Fruit fly (Drosophila melanogaster): ENCODE results near the gene CG16985.

The CG16985 gene

dm6 chr3L:2589911-2590763 is 9.0 kb upstream of the CG16985 start:
- TF ChIP-seq CG17806 (tag; optimal IDR thresholded peaks at IDR 0.05) (no peak), Snoo (tag; optimal IDR thresholded peaks at IDR 0.05) (no peak), Pif1B (GFP tag; optimal IDR thresholded peaks at IDR 0.05) (peak; percentile 26), fd96Ca (GFP tag; IDR thresholded peaks at IDR 0.05) (0 out of 3 replicates have a peak, but pooled peaks have one; percentile 8), CG14655 (GFP tag; optimal IDR thresholded peaks at IDR 0.05) (no peak), CG4496 (GFP tag; IDR thresholded peaks at IDR 0.05) (no peak), Pif1A (GFP tag; optimal IDR thresholded peaks at IDR 0.05) (peak; percentile 39), CG8159 (tag; optimal IDR thresholded peaks at IDR 0.05) (peak; percentile 59), Ets98B (GFP tag; IDR thresholded peaks at IDR 0.05) (no peak), CG32121 (GFP tag; IDR thresholded peaks at IDR 0.05) (0 out of 2 replicates have a peak, but pooled peaks have one; percentile 10), CG34367 (tag; optimal IDR thresholded peaks at IDR 0.05) (peak; percentile 1), CG12605 (GFP tag; IDR thresholded peaks at IDR 0.05) (peak; percentile 26), CG9948 (tag; optimal IDR thresholded peaks at IDR 0.05) (peak; percentile 36), CG15710 (tag; optimal IDR thresholded peaks at IDR 0.05) (peak; percentile 50), D1 (tag; optimal IDR thresholded peaks at IDR 0.05) (no peak), EcR (GFP tag; optimal IDR thresholded peaks at IDR 0.05) (no peak), rn (GFP tag; IDR thresholded peaks at IDR 0.05) (no peak), CG10348 (GFP tag; IDR thresholded peaks at IDR 0.05) (no peak), CG8301 (tag; optimal IDR thresholded peaks at IDR 0.05) (peak; percentile 23), CG13204 (GFP tag; optimal IDR thresholded peaks at IDR 0.05) (no peak), gl (tag; optimal IDR thresholded peaks at IDR 0.05) (no peak)

- no peak for TF ChIP-seq CG12605 (GFP tag; IDR thresholded peaks at IDR 0.05)
- TF ChIP-seq CG32121 (GFP tag; IDR thresholded peaks at IDR 0.05), result 0 out of 2 replicates have a peak, but pooled peaks have one; percentile 12
Measured at dm6 chr3L:2590764-2591309, 8.3 kb upstream of the CG16985 start.

dm6 chr3L:2595481-2595880 is 3.6 kb upstream of the CG16985 start, which contains the start of gene CG16984:
Gene CG16984 (plus strand): TSS chr3L:2595781.
- no peak for TF ChIP-seq Pif1A (GFP tag; optimal IDR thresholded peaks at IDR 0.05)

dm6 chr3L:2600144-2600543 is 1.0 kb downstream of the CG16985 start, which contains the start of gene CG16986:
Gene CG16986 (plus strand): TSS chr3L:2600331.
- no peak for TF ChIP-seq EcR (GFP tag; optimal IDR thresholded peaks at IDR 0.05)
- TF ChIP-seq Pif1A (GFP tag; optimal IDR thresholded peaks at IDR 0.05), result no peak
- no peak for TF ChIP-seq gl (tag; optimal IDR thresholded peaks at IDR 0.05)
- TF ChIP-seq CG13204 (GFP tag; optimal IDR thresholded peaks at IDR 0.05), result no peak
- TF ChIP-seq CG9948 (tag; optimal IDR thresholded peaks at IDR 0.05), result no peak
- TF ChIP-seq CG34367 (tag; optimal IDR thresholded peaks at IDR 0.05), result no peak
- no peak for TF ChIP-seq Snoo (tag; optimal IDR thresholded peaks at IDR 0.05)
- TF ChIP-seq CG17806 (tag; optimal IDR thresholded peaks at IDR 0.05), result no peak
- TF ChIP-seq CG8159 (tag; optimal IDR thresholded peaks at IDR 0.05), result no peak
- TF ChIP-seq rn (GFP tag; IDR thresholded peaks at IDR 0.05), result no peak
- no peak for TF ChIP-seq fd96Ca (GFP tag; IDR thresholded peaks at IDR 0.05)
- TF ChIP-seq D1 (tag; optimal IDR thresholded peaks at IDR 0.05), result no peak
- no peak for TF ChIP-seq CG8301 (tag; optimal IDR thresholded peaks at IDR 0.05)
- no peak for TF ChIP-seq CG15710 (tag; optimal IDR thresholded peaks at IDR 0.05)
- TF ChIP-seq CG10348 (GFP tag; IDR thresholded peaks at IDR 0.05), result no peak
- TF ChIP-seq CG12605 (GFP tag; IDR thresholded peaks at IDR 0.05), result no peak
- no peak for TF ChIP-seq Ets98B (GFP tag; IDR thresholded peaks at IDR 0.05)

- TF ChIP-seq Snoo (tag; optimal IDR thresholded peaks at IDR 0.05) (no peak), Ets98B (GFP tag; IDR thresholded peaks at IDR 0.05) (no peak), gl (tag; optimal IDR thresholded peaks at IDR 0.05) (no peak), CG13204 (GFP tag; optimal IDR thresholded peaks at IDR 0.05) (no peak), CG8301 (tag; optimal IDR thresholded peaks at IDR 0.05) (no peak)
Measured at dm6 chr3L:2608825-2609224, 9.7 kb downstream of the CG16985 start.

- TF ChIP-seq CG12605 (GFP tag; IDR thresholded peaks at IDR 0.05) (no peak), Ets98B (GFP tag; IDR thresholded peaks at IDR 0.05) (no peak), CG13204 (GFP tag; optimal IDR thresholded peaks at IDR 0.05) (no peak), CG10348 (GFP tag; IDR thresholded peaks at IDR 0.05) (no peak), CG34367 (tag; optimal IDR thresholded peaks at IDR 0.05) (no peak), Snoo (tag; optimal IDR thresholded peaks at IDR 0.05) (no peak), CG14655 (GFP tag; optimal IDR thresholded peaks at IDR 0.05) (peak; percentile 52), CG17806 (tag; optimal IDR thresholded peaks at IDR 0.05) (peak; percentile 5), fd96Ca (GFP tag; IDR thresholded peaks at IDR 0.05) (0 out of 3 replicates have a peak, but pooled peaks have one; percentile 19), CG32121 (GFP tag; IDR thresholded peaks at IDR 0.05) (no peak), Pif1B (GFP tag; optimal IDR thresholded peaks at IDR 0.05) (no peak), CG15710 (tag; optimal IDR thresholded peaks at IDR 0.05) (peak; percentile 22), rn (GFP tag; IDR thresholded peaks at IDR 0.05) (no peak), CG8159 (tag; optimal IDR thresholded peaks at IDR 0.05) (peak; percentile 45), CG8301 (tag; optimal IDR thresholded peaks at IDR 0.05) (peak; percentile 20), CG9948 (tag; optimal IDR thresholded peaks at IDR 0.05) (peak; percentile 38)
Measured at dm6 chr3L:2614222-2614621, 15.1 kb downstream of the CG16985 start.

Measured in whole organism, pupa.